Worm (Caenorhabditis elegans): ENCODE results near the gene lev-1.

Gene lev-1

DNA sequence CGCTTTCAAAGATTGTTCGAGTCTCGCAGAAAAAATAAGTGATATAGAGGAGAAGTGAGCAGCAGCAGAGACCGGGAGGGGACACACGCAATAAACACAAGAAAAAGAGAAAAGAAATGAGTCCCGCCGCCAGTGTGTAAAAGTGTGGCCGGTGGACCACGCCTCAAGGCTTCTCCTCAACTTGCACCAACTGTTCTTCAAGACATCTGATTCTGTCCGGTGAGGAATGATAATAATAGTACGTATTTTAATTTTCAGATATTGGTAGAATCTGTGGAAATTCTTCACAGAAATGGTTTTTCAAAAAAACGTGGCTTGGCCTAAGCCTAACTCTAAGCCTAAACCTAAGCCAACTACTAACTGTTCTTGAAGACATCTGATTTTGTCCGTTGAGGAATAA, at the start of gene lev-1:
Gene lev-1 (minus strand): TSS at position 101 of the 400 bp plus-strand sequence.
- no peak for TF ChIP-seq unc-62 (GFP tag; optimal IDR thresholded peaks at IDR 0.05)

DNA sequence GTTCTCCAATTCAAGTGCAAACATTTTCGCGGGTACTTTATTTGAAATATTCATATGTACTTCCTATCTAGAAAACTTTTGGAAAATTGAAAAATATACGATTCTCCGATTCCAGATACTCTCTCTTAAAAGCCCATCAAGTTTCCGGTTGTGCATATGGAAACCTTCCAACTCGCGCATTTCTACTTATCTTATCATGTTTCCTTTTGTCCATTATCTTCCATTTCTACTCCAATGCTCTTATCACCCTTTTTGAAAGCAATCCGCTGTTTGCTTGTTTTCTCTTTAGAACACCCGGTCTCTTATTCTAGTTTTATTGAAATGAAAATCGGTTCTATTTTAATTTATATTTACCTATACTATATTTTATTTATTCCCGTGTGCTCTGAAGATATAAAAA, 42.5 kb upstream of the lev-1 start, which contains the start of gene C48D1.5:
Gene C48D1.5 (plus strand): TSS at position 301 of the 400 bp plus-strand sequence.
- TF ChIP-seq unc-62 (GFP tag; optimal IDR thresholded peaks at IDR 0.05), result no peak

DNA sequence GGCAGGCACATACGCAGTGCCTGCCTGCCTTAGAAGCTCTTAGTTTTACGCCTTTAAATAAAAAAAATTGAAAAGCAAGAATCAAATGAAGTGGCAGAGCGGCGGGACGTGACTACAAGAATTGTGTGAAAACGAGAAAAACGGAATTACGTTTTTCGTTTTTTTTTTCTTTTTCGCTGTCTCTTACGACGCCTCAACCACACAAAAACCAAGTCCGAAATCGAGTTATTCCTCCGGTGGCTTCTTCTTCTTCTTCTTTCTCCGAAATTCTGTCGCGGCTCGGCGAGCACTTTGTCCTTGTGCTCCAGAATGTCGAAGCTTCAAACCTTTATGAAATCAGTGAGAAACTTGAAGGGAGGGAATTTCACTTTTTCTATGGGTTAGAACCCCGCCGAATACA, 41.4 kb upstream of the lev-1 start:
- no peak for TF ChIP-seq unc-62 (GFP tag; optimal IDR thresholded peaks at IDR 0.05)

DNA sequence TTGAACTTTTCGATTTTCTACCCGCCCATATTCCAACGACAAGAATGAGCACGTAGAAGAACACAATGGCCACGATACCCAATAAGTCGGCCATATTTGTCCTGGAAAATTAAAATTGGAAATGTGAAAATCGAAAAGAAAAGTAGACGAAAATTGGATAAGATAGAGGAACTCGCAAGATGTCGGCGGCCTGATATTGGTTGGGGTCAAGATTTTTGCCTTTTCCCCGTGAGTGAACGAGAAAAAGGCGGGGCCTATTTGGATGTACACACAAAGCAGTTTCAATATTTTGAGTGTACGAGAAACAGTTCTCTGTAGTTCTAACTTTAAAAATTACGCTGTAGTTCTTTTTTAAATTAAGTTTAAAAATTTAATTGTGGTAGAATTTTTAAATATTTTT, 35.3 kb upstream of the lev-1 start, which contains the start of gene cho-1:
Gene cho-1 (minus strand): TSS at position 101 of the 400 bp plus-strand sequence.
- TF ChIP-seq unc-62 (GFP tag; optimal IDR thresholded peaks at IDR 0.05), result no peak

DNA sequence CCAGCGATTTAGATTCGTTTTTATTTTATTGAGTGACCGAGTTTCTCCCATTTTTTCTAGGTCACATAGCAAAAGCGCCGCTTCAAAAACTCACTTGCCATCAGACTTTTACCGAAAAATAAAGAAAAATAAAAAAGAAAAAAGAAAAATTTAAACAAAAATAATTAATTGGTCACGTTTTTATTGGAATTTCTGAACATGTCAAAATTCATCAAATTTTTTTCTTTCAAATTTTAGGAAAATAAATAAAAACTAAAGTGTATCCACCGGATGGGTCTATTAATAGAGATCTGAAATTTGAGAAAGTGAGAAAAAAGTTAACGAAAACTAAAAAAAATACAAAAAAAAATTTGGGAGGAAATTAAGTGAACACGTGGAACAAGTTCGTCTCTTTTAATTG, 30.4 kb upstream of the lev-1 start, which contains the start of gene C48D1.9:
Gene C48D1.9 (minus strand): TSS at position 101 of the 400 bp plus-strand sequence.
- TF ChIP-seq unc-62 (GFP tag; optimal IDR thresholded peaks at IDR 0.05), result no peak

DNA sequence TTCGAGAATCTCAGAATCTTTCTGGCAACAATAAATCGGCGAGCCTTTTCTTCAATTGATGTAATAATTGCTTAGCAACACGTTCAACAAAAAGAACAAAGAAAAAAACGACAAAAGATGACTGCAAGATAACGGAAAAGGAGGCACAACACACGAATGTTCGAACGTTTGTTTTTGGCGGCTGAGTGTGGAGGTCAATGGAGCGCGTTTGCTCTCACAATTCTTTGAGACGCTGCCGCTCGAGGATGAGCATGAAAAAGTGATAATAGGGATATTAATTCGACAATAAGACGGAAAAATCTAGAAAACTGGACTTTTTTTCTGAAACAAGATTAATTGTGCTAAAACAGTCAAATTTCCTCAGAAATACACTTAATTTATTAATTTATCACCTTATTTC, 26.7 kb upstream of the lev-1 start:
- no peak for TF ChIP-seq unc-62 (GFP tag; optimal IDR thresholded peaks at IDR 0.05)

DNA sequence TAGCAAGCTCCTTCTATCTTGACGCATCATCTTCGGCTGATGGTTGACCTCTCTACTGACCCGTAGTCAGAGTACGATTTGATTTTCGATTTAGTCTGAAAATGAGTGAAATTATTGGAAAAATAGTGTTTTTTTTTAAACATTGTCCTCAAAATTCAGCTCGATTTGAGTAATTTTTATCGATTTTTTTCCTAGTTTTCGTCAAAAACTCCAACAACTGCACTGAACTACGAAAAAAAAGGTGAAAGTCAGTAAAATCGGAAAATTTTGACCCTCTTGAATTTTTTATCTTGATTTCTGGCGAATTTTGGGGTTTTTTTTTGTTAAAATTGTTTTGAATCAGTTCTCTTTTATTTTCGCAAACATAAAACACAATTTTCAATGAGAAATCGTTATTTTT, 24.8 kb upstream of the lev-1 start, which contains the start of gene ced-3:
Gene ced-3 (minus strand): TSS at position 101 of the 400 bp plus-strand sequence.
- TF ChIP-seq unc-62 (GFP tag; optimal IDR thresholded peaks at IDR 0.05), result no peak

DNA sequence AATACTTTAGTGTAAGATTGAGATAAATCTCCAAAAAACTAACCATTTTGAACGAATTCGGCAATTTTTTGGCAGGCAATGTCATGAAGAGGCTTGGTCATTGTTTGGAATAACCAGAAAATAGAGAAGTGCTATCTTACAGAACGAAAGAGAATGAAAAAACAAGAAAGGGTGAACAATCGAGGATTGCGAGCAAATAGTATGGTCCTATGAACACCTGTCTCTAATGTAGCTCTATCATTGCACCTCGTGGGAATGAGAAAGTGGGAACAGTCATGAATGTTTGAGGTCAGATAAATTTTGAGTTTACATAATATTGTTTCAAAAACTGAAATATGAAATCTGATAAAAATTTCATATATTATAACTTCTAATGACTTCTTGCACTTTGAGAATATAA, 18.1 kb upstream of the lev-1 start, which contains the start of gene C48D1.1:
Gene C48D1.1 (minus strand): TSS at position 101 of the 400 bp plus-strand sequence.
- no peak for TF ChIP-seq unc-62 (GFP tag; optimal IDR thresholded peaks at IDR 0.05)

DNA sequence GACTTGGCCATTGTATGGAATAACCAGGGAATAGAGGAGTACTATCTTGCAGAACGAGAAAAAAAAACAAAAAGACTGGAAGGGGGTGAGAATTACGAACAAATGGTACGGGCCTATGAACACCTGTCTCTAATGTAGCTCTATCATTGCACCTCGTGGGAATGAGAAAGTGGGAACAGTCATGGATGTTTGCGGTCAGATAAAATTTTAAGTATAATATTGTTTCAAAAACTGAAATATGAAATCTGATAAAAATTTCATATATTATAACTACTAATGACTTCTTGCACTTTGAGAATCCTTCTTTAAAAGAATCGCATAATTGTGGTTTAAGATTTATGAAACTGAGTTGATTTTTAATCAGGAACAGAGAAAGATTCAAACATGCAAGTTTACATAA, 14.0 kb upstream of the lev-1 start, which contains the start of gene F58D2.5:
Gene F58D2.5 (minus strand): TSS at position 101 of the 400 bp plus-strand sequence.
- no peak for TF ChIP-seq unc-62 (GFP tag; optimal IDR thresholded peaks at IDR 0.05)

DNA sequence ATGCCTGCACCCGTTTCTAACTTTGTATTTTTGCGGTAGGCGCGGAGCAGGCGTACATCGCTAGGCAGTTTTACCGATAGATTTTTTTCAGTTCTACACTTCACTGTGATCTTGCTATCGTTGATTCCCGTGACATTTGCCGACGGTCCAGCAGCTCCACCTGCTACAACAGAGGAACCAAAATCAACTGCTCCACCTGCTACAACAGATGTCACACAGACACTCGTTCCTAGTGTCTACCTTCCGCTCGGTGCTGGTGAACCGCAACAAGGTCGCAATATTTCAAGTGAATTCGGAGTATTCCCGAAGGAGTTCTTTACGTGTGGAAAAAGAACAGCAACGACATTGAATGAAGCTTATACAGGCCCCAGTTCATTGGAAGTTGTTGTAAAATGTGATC, 10.9 kb upstream of the lev-1 start:
- TF ChIP-seq unc-62 (GFP tag; optimal IDR thresholded peaks at IDR 0.05), result no peak

DNA sequence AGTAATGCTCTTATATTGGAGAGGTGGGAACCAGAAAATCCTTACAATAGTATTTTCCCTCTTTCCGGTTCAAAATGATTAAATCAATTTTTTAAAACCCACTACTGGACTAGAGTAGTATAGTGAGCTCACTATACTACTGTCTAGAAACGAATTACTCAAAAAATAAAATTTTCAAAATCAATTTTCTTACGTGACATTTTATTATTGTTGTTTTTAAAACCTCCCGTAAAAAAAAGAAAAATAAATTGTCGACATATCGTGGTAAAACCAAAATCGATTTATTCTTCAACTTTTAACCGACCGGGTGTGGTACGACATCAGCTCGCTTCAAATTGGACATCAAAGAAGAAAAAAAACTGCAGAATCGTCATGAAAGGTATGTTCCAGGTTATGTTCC, 10.3 kb upstream of the lev-1 start, which contains the start of gene F58D2.2:
Gene F58D2.2 (plus strand): TSS at position 301 of the 400 bp plus-strand sequence.
- TF ChIP-seq unc-62 (GFP tag; optimal IDR thresholded peaks at IDR 0.05), result no peak

DNA sequence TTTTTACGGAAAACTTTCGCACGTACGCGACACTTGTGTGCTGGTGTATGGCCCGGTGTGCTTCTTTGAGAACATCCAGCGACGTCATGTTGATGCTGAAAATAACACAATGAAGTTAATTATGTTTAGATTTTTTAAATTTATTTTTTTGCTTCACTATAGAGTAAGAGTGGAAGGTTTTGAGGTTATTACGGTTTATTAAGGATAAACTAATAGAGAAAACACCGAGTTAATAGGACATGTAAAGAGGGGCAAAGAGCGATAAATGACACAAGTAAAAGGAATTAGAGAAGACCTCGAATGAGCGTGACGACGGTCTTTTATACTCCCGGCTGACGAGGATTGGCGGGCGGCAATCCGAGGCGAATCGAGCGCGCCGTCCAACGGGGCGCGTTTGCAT, 9.8 kb upstream of the lev-1 start, which contains the start of gene F58D2.4:
Gene F58D2.4 (minus strand): TSS at position 101 of the 400 bp plus-strand sequence.
- TF ChIP-seq unc-62 (GFP tag; optimal IDR thresholded peaks at IDR 0.05), result no peak

DNA sequence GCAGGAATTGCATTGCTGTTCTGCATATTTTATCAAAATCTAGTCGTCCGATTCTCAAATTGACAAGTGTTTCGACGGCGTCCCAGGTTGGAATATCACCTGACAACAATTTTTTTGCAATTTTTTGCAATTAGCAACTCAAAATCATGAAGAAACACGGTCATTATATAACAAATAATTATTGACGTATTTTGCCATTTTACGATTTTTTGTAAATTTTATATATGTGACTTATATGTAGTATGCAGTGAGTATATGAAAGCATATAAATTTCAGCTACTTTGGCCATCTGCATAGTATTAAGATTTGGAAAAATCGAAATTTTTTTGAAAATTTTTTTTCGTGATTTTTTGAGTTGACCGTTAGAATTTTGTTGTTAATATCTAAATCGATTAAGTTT, 1.5 kb upstream of the lev-1 start, which contains the start of gene F58D2.3:
Gene F58D2.3 (minus strand): TSS at position 101 of the 400 bp plus-strand sequence.
- TF ChIP-seq unc-62 (GFP tag; optimal IDR thresholded peaks at IDR 0.05), result no peak

DNA sequence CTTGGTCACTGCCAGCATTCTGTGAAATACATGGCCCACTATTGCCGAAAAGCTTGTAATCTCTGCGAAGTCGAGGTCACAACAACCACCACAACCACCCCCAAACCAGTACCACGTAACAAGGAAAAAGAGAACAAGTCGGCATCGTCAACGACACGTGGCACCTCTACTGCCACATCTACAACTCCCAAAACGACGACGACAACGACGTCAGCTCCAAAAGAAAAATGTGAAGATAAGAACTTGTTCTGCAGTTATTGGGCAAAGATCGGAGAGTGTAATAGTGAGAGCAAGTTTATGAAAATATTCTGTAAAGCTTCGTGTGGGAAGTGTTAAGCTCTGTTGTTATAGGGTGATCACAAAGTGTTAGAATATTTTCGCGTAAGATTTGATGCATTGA, 5.8 kb downstream of the lev-1 start:
- no peak for TF ChIP-seq unc-62 (GFP tag; optimal IDR thresholded peaks at IDR 0.05)

DNA sequence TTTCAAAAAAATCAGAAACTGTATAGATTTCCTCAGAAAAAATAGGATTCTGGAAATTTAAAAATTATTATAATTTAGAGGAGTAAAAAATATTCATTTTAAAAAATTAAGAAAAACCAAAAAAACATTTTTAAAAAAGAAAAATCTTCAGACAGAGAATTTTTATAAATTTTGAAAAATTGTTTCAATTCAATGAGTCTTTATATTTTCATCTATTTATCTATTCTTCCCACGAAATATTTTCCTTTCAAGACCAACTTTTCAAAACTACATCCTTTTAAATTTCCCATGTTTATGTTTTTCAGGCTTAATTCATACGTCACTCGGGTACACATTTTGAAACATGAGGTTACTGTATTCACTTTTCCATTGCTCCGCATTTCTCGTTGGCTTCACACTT, 9.0 kb downstream of the lev-1 start, which contains the start of gene nas-14:
Gene nas-14 (plus strand): TSS at position 301 of the 400 bp plus-strand sequence.
- TF ChIP-seq unc-62 (GFP tag; optimal IDR thresholded peaks at IDR 0.05), result no peak

DNA sequence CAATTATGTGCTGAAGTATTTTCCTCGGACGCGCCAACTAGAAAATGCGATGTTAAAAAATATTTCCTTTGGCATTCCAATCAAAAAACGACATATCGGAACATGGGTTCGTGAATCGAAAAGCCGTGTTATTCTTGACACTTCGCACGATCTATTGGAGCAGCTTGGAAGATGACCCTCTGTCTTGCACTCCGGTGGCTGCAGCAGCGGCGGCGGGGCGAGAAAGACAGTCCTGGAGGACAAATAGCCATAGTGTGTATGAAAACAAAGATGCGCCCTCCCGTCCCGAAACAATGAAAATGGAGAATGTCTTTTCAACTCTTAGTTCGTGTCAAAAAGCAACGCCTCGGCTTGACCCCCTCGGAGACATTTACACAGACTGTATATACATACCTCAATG, 11.7 kb downstream of the lev-1 start:
- TF ChIP-seq unc-62 (GFP tag; optimal IDR thresholded peaks at IDR 0.05), result no peak

DNA sequence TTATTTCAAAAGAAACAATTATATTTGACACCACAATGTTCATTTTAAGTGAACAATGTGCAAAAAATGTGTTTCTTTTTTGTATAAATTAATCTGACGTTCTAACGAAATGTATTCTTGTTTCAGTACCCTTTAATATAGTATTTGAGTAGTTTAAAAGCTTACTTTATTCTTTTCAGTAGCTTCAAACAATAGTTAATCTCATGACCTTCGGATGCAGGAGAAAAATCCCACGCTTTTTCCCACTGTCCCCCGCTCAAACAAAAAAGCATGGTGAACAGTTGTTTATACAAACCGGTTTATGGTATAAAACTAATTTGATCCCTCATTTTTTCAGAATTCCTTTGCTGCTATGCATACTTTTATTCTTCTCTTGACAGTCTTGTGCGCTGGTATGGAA, 14.0 kb downstream of the lev-1 start, which contains the start of gene scl-14:
Gene scl-14 (plus strand): TSS at position 301 of the 400 bp plus-strand sequence.
- TF ChIP-seq unc-62 (GFP tag; optimal IDR thresholded peaks at IDR 0.05), result no peak
